Worm (Caenorhabditis elegans) whole organism, mixed stage, embryonic: ENCODE data around the gene K07E1.1.

Experiments
- ceh-43 ChIP-seq: fragments of 200-800 bp; sonication (Bioruptor generic); optimal IDR thresholded peaks from 2 replicates; lab custom pipeline; 2018; ENCODE audit warnings: mild to moderate bottlenecking, missing genetic modification characterization, moderate library complexity, missing compliant biosample characterization
- lin-13 ChIP-seq: fragments of 150-350 bp; optimal IDR thresholded peaks from 2 replicates; lab custom pipeline; 2014; ENCODE audit warnings: missing biosample characterization, missing genetic modification characterization
- nhr-76 ChIP-seq: sonication (generic microtip); optimal IDR thresholded peaks from 2 replicates; lab custom pipeline; 2017; ENCODE audit warnings: missing biosample characterization, missing genetic modification characterization
- sptf-1 ChIP-seq: sonication (generic microtip); optimal IDR thresholded peaks from 2 replicates; lab custom pipeline; 2017; ENCODE audit warnings: mild to moderate bottlenecking, missing genetic modification characterization, moderate library complexity, missing compliant biosample characterization
- unc-62 ChIP-seq: fragments of 150-350 bp; optimal IDR thresholded peaks from 2 replicates; lab custom pipeline; 2014; ENCODE audit warnings: missing biosample characterization, missing genetic modification reagents, missing genetic modification characterization

DNA sequence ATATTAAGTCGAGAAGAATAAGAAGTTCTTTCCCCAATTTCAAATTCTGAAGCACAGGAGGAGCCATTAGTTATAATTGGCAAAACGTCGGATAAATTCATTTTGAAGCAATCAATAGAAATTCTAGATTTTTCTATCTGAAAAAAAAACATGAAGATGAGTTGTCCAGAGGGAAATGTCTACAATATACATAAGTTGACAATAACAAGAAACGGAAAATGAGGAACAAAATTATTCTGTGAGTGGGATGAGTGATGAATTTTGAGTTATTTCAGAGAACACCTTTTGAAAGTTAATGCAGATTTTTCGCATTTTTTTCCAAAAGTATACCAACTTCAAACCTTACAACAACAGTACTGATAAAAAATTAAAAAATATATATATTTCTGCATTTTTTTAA lies 10.3 kb upstream of the K07E1.1 start, which contains the start of gene sra-36:
- TF ChIP-seq sptf-1 (tag; lab: Kevin White, UChicago) = no peak
- no peak for TF ChIP-seq nhr-76
- TF ChIP-seq unc-62 (GFP tag; lab: Kevin White, UChicago) = no peak
- no peak for TF ChIP-seq ceh-43 (GFP tag; lab: Kevin White, UChicago)
- TF ChIP-seq lin-13 (tag; lab: Kevin White, UChicago) = no peak
